Worm (Caenorhabditis elegans) whole organism, L4/young adult: Measurements from ENCODE around the gene F07C6.6.

Experiments
- dao-5 ChIP-seq: sonication (generic microtip); optimal IDR thresholded peaks from 2 replicates; lab custom pipeline; 2016; ENCODE audit warnings: missing genotype, missing genetic modification characterization, moderate library complexity, missing compliant biosample characterization
- him-1 ChIP-seq: sonication (generic microtip); optimal IDR thresholded peaks from 2 replicates; lab custom pipeline; 2016; ENCODE audit warnings: missing genotype, missing genetic modification reagents, missing genetic modification characterization, missing compliant biosample characterization

ce11 chrIV:12817539-12817938, 24.9 kb downstream of the F07C6.6 start:
- TF ChIP-seq dao-5 (tag; lab: Kevin White, UChicago) (no peak), him-1 (no peak)
